Worm (Caenorhabditis elegans) whole organism, young adult: ENCODE data around the gene F28F9.2.

Experiments used
- B0035.1 ChIP-seq: sonication (generic microtip); optimal IDR thresholded peaks from 2 replicates; lab custom pipeline; 2016; ENCODE audit warnings: missing genetic modification characterization, mild to moderate bottlenecking, missing compliant biosample characterization, missing genotype, missing genetic modification reagents
- B0261.1 ChIP-seq: sonication (generic microtip); optimal IDR thresholded peaks from 2 replicates; lab custom pipeline; 2016; ENCODE audit warnings: mild to moderate bottlenecking, missing genetic modification characterization, moderate library complexity, missing compliant biosample characterization
- B0336.3 ChIP-seq: fragments of 200-800 bp; sonication (Bioruptor generic); IDR thresholded peaks from 2 replicates; pipeline ENCODE4 v1.3.6; 2022; ENCODE audit warnings: missing genetic modification characterization, missing compliant biosample characterization
- C17E4.6 ChIP-seq: fragments of 200-800 bp; sonication (Bioruptor generic); IDR thresholded peaks from 2 replicates; pipeline ENCODE4 v1.3.6; 2022; ENCODE audit warnings: missing genetic modification reagents, missing genetic modification characterization, missing compliant biosample characterization
- D2030.7 ChIP-seq: fragments of 200-800 bp; sonication (Bioruptor generic); IDR thresholded peaks from 2 replicates; pipeline ENCODE4 v1.3.6; 2022; ENCODE audit warnings: missing genetic modification reagents, missing genetic modification characterization, missing compliant biosample characterization
- F22D6.2 ChIP-seq: sonication (generic microtip); optimal IDR thresholded peaks from 2 replicates; lab custom pipeline; 2016; ENCODE audit warnings: mild to moderate bottlenecking, missing genetic modification characterization, missing compliant biosample characterization
- F23B12.7 ChIP-seq: sonication (generic microtip); optimal IDR thresholded peaks from 2 replicates; lab custom pipeline; 2017; ENCODE audit warnings: missing genetic modification characterization, mild to moderate bottlenecking, missing compliant biosample characterization, antibody characterized with exemption, moderate library complexity; ENCODE audit not compliant: insufficient read depth
- F37B4.10 ChIP-seq: fragments of 200-800 bp; sonication (Bioruptor generic); IDR thresholded peaks from 2 replicates; pipeline ENCODE4 v1.3.6; 2022; ENCODE audit warnings: missing genetic modification characterization, missing compliant biosample characterization
- F57C9.4 ChIP-seq: sonication (generic microtip); optimal IDR thresholded peaks from 2 replicates; lab custom pipeline; 2017; ENCODE audit warnings: mild to moderate bottlenecking, missing genetic modification characterization, missing compliant biosample characterization
- K11D2.4 ChIP-seq: fragments of 200-800 bp; sonication (Bioruptor generic); IDR thresholded peaks from 2 replicates; pipeline ENCODE4 v1.3.6; 2022; ENCODE audit warnings: missing genetic modification reagents, missing genetic modification characterization, missing compliant biosample characterization
- K12H6.12 ChIP-seq: fragments of 200-800 bp; sonication (Bioruptor generic); optimal IDR thresholded peaks from 2 replicates; lab custom pipeline; 2018; ENCODE audit warnings: mild to moderate bottlenecking, missing genetic modification characterization, missing compliant biosample characterization
- Y56A3A.18 ChIP-seq: fragments of 200-800 bp; sonication (Bioruptor generic); IDR thresholded peaks from 2 replicates; pipeline ENCODE4 v1.3.6; 2022; ENCODE audit warnings: missing genetic modification reagents, missing genetic modification characterization, missing compliant biosample characterization
- Y67H2A.10 ChIP-seq: fragments of 200-800 bp; sonication (Bioruptor generic); conservative IDR thresholded peaks from 2 replicates; pipeline ENCODE4 v1.3.6; 2022; ENCODE audit warnings: missing genetic modification reagents, missing genetic modification characterization, missing compliant biosample characterization
- Y79H2A.3 ChIP-seq: fragments of 200-800 bp; sonication (Bioruptor generic); conservative IDR thresholded peaks from 2 replicates; pipeline ENCODE4 v1.3.6; 2022; ENCODE audit warnings: missing genetic modification reagents, missing genetic modification characterization, missing compliant biosample characterization
- ZK185.1 ChIP-seq: sonication (generic microtip); optimal IDR thresholded peaks from 2 replicates; lab custom pipeline; 2016; ENCODE audit warnings: mild to moderate bottlenecking, missing genetic modification characterization, missing compliant biosample characterization; ENCODE audit not compliant: poor library complexity, severe bottlenecking
- aptf-2 ChIP-seq: fragments of 200-800 bp; sonication (Bioruptor generic); conservative IDR thresholded peaks from 2 replicates; pipeline ENCODE4 v1.3.6; 2022; ENCODE audit warnings: missing genetic modification reagents, missing genetic modification characterization, missing compliant biosample characterization
- aptf-3 ChIP-seq: fragments of 200-800 bp; sonication (Bioruptor generic); IDR thresholded peaks from 2 replicates; pipeline ENCODE4 v1.3.6; 2022; ENCODE audit warnings: missing genetic modification characterization, missing compliant biosample characterization
- athp-1 ChIP-seq: sonication (generic microtip); optimal IDR thresholded peaks from 2 replicates; lab custom pipeline; 2017; ENCODE audit warnings: mild to moderate bottlenecking, missing genetic modification characterization, missing compliant biosample characterization
- attf-3 ChIP-seq: fragments of 200-800 bp; sonication (Bioruptor generic); conservative IDR thresholded peaks from 2 replicates; pipeline ENCODE4 v1.3.6; 2022; ENCODE audit warnings: missing genetic modification reagents, missing genetic modification characterization, missing compliant biosample characterization
- ceh-100 ChIP-seq: fragments of 200-800 bp; sonication (Bioruptor generic); IDR thresholded peaks from 2 replicates; pipeline ENCODE4 v1.3.6; 2022; ENCODE audit warnings: missing genetic modification reagents, missing genetic modification characterization, missing compliant biosample characterization
- dpff-1 ChIP-seq: sonication (generic microtip); optimal IDR thresholded peaks from 2 replicates; lab custom pipeline; 2017; ENCODE audit warnings: mild to moderate bottlenecking, missing genetic modification characterization, missing compliant biosample characterization
- dpl-1 ChIP-seq: fragments of 150-350 bp; optimal IDR thresholded peaks from 2 replicates; lab custom pipeline; 2014; ENCODE audit warnings: missing biosample characterization, missing genetic modification reagents, missing genetic modification characterization
- efl-1 ChIP-seq: fragments of 150-350 bp; optimal IDR thresholded peaks from 2 replicates; lab custom pipeline; 2014; ENCODE audit warnings: missing biosample characterization, missing genetic modification reagents, missing genetic modification characterization
- egl-18 ChIP-seq: fragments of 200-800 bp; sonication (Bioruptor generic); IDR thresholded peaks from 2 replicates; pipeline ENCODE4 v1.3.6; 2022; ENCODE audit warnings: missing genetic modification reagents, missing genetic modification characterization, missing compliant biosample characterization
- ets-4 ChIP-seq: fragments of 200-800 bp; sonication (Bioruptor generic); optimal IDR thresholded peaks from 2 replicates; lab custom pipeline; 2018; ENCODE audit warnings: mild to moderate bottlenecking, missing genetic modification characterization, missing compliant biosample characterization
- hsf-1 ChIP-seq: fragments of 200-800 bp; sonication (Bioruptor generic); IDR thresholded peaks from 2 replicates; pipeline ENCODE4 v1.3.6; 2022; ENCODE audit warnings: missing genetic modification reagents, missing genetic modification characterization, missing compliant biosample characterization
- madf-10 ChIP-seq: sonication (generic microtip); optimal IDR thresholded peaks from 2 replicates; lab custom pipeline; 2016; ENCODE audit warnings: mild to moderate bottlenecking, missing genetic modification characterization, missing compliant biosample characterization
- mcd-1 ChIP-seq: fragments of 200-800 bp; sonication (Bioruptor generic); IDR thresholded peaks from 2 replicates; pipeline ENCODE4 v1.3.6; 2022; ENCODE audit warnings: missing genetic modification reagents, missing genetic modification characterization, missing compliant biosample characterization
- mes-4 ChIP-seq: sonication (generic microtip); optimal IDR thresholded peaks from 2 replicates; lab custom pipeline; 2016; ENCODE audit warnings: missing genotype, missing genetic modification characterization, missing compliant biosample characterization
- nfya-1 ChIP-seq: sonication (generic microtip); optimal IDR thresholded peaks from 2 replicates; lab custom pipeline; 2017; ENCODE audit warnings: antibody characterized with exemption, missing compliant biosample characterization, missing genetic modification characterization, borderline replicate concordance; ENCODE audit not compliant: insufficient read depth
- nfya-2 ChIP-seq: fragments of 200-800 bp; sonication (Bioruptor generic); IDR thresholded peaks from 2 replicates; pipeline ENCODE4 v1.3.6; 2022; ENCODE audit warnings: missing genetic modification reagents, missing genetic modification characterization, missing compliant biosample characterization
- sdz-38 ChIP-seq: sonication (generic microtip); optimal IDR thresholded peaks from 2 replicates; lab custom pipeline; 2016; ENCODE audit warnings: missing genotype, missing genetic modification characterization, missing compliant biosample characterization
- snpc-1.1 ChIP-seq: sonication (generic microtip); optimal IDR thresholded peaks from 2 replicates; lab custom pipeline; 2017; ENCODE audit warnings: missing genetic modification characterization, mild to moderate bottlenecking, missing compliant biosample characterization, antibody characterized with exemption, moderate library complexity, missing genotype, missing genetic modification reagents; ENCODE audit not compliant: insufficient read depth
- snpc-3.4 ChIP-seq: sonication (generic microtip); optimal IDR thresholded peaks from 2 replicates; lab custom pipeline; 2017; ENCODE audit warnings: missing genetic modification characterization, mild to moderate bottlenecking, missing compliant biosample characterization, antibody characterized with exemption, moderate library complexity, missing genotype, missing genetic modification reagents
- sptf-2 ChIP-seq: fragments of 200-800 bp; sonication (Bioruptor generic); optimal IDR thresholded peaks from 2 replicates; lab custom pipeline; 2018; ENCODE audit warnings: mild to moderate bottlenecking, missing genetic modification characterization, missing compliant biosample characterization
- tbp1 ChIP-seq: fragments of 200-800 bp; sonication (Bioruptor generic); optimal IDR thresholded peaks from 2 replicates; lab custom pipeline; 2018; ENCODE audit warnings: mild to moderate bottlenecking, missing genetic modification characterization, missing compliant biosample characterization
- tlf-1 ChIP-seq: fragments of 200-800 bp; sonication (Bioruptor generic); optimal IDR thresholded peaks from 2 replicates; lab custom pipeline; 2018; ENCODE audit warnings: mild to moderate bottlenecking, missing genetic modification characterization, missing compliant biosample characterization
- unc-62 ChIP-seq: fragments of 150-350 bp; optimal IDR thresholded peaks from 2 replicates; lab custom pipeline; 2014; ENCODE audit warnings: missing biosample characterization, missing genetic modification reagents, missing genetic modification characterization
- zfh-2 ChIP-seq: fragments of 200-800 bp; sonication (Bioruptor generic); conservative IDR thresholded peaks from 2 replicates; pipeline ENCODE4 v1.3.6; 2022; ENCODE audit warnings: missing genetic modification reagents, missing genetic modification characterization, missing compliant biosample characterization
- ztf-18 ChIP-seq: sonication (generic microtip); optimal IDR thresholded peaks from 2 replicates; lab custom pipeline; 2016; ENCODE audit warnings: missing genotype, mild to moderate bottlenecking, missing genetic modification characterization, missing compliant biosample characterization
- ztf-25 ChIP-seq: fragments of 200-800 bp; sonication (Bioruptor generic); IDR thresholded peaks from 2 replicates; pipeline ENCODE4 v1.3.6; 2022; ENCODE audit warnings: missing genetic modification reagents, missing genetic modification characterization, missing compliant biosample characterization
- ztf-6 ChIP-seq: fragments of 200-800 bp; sonication (Bioruptor generic); IDR thresholded peaks from 2 replicates; pipeline ENCODE4 v1.3.6; 2022; ENCODE audit warnings: missing genetic modification reagents, missing genetic modification characterization, missing compliant biosample characterization

Gene F28F9.2

ce11 chrIV:3855543-3855942 lies 16.0 kb downstream of the F28F9.2 start, which contains the start of gene zag-1:
Gene zag-1, plus strand, starts transcription at chrIV:3855843.
- no peak for TF ChIP-seq athp-1 (tag; lab: Kevin White, UChicago)
- TF ChIP-seq F37B4.10 (GFP tag; lab: Robert Waterston, UW): no peak
- no peak for TF ChIP-seq tbp1 (GFP tag; lab: Kevin White, UChicago)
- no peak for TF ChIP-seq zfh-2
- TF ChIP-seq B0261.1 (tag; lab: Kevin White, UChicago): no peak
- no peak for TF ChIP-seq hsf-1 (GFP tag; lab: Robert Waterston, UW)
- no peak for TF ChIP-seq B0336.3 (GFP tag; lab: Robert Waterston, UW)
- TF ChIP-seq ztf-6 (GFP tag; lab: Robert Waterston, UW): no peak
- no peak for TF ChIP-seq sptf-2 (GFP tag; lab: Kevin White, UChicago)
- TF ChIP-seq K12H6.12 (tag; lab: Kevin White, UChicago): no peak
- TF ChIP-seq ets-4: no peak
- TF ChIP-seq D2030.7 (GFP tag; lab: Robert Waterston, UW): no peak
- TF ChIP-seq dpl-1: no peak
- no peak for TF ChIP-seq F23B12.7 (tag; lab: Kevin White, UChicago)
- no peak for TF ChIP-seq sdz-38
- no peak for TF ChIP-seq aptf-2 (GFP tag; lab: Robert Waterston, UW)
- TF ChIP-seq mes-4: no peak
- TF ChIP-seq ztf-25 (GFP tag; lab: Robert Waterston, UW): no peak
- no peak for TF ChIP-seq ceh-100 (GFP tag; lab: Robert Waterston, UW)

ce11 chrIV:3856190-3856589 lies 16.7 kb downstream of the F28F9.2 start:
- TF ChIP-seq zfh-2: 0 out of 2 replicates have a peak, but pooled peaks have one; percentile 22
- TF ChIP-seq tlf-1 (GFP tag; lab: Kevin White, UChicago): no peak
- TF ChIP-seq, all 124 proteins: peak for 1

ce11 chrIV:3857999-3858552 lies 18.6 kb downstream of the F28F9.2 start:
- no peak for TF ChIP-seq sdz-38
- no peak for TF ChIP-seq ZK185.1 (tag; lab: Kevin White, UChicago)
- TF ChIP-seq aptf-3 (GFP tag; lab: Robert Waterston, UW): no peak
- no peak for TF ChIP-seq F57C9.4 (tag; lab: Kevin White, UChicago)
- no peak for TF ChIP-seq nfya-2 (GFP tag; lab: Robert Waterston, UW)
- no peak for TF ChIP-seq unc-62 (GFP tag; lab: Kevin White, UChicago)

- no peak for TF ChIP-seq F57C9.4 (tag; lab: Kevin White, UChicago)
- 0 out of 2 replicates have a peak, but pooled peaks have one; percentile 5 for TF ChIP-seq mcd-1
- TF ChIP-seq zfh-2: peak; percentile 61
- TF ChIP-seq egl-18 (GFP tag; lab: Robert Waterston, UW): no peak
- TF ChIP-seq snpc-1.1 (tag; lab: Kevin White, UChicago): no peak
- no peak for TF ChIP-seq Y67H2A.10
- TF ChIP-seq nfya-1 (tag; lab: Kevin White, UChicago): no peak
Observed at ce11 chrIV:3859552-3859951, 20.0 kb downstream of the F28F9.2 start.

ce11 chrIV:3860419-3860818 lies 20.9 kb downstream of the F28F9.2 start:
- TF ChIP-seq F22D6.2 (tag; lab: Kevin White, UChicago) (no peak), Y56A3A.18 (GFP tag; lab: Robert Waterston, UW) (no peak), B0336.3 (GFP tag; lab: Robert Waterston, UW) (no peak), madf-10 (tag; lab: Kevin White, UChicago) (no peak), ztf-18 (tag; lab: Kevin White, UChicago) (no peak), efl-1 (GFP tag; lab: Kevin White, UChicago) (no peak), dpff-1 (no peak), F23B12.7 (tag; lab: Kevin White, UChicago) (no peak), Y79H2A.3 (GFP tag; lab: Robert Waterston, UW) (no peak), aptf-3 (GFP tag; lab: Robert Waterston, UW) (no peak), C17E4.6 (GFP tag; lab: Robert Waterston, UW) (no peak), snpc-3.4 (tag; lab: Kevin White, UChicago) (no peak), tlf-1 (GFP tag; lab: Kevin White, UChicago) (no peak), B0035.1 (tag; lab: Kevin White, UChicago) (no peak), attf-3 (GFP tag; lab: Robert Waterston, UW) (no peak), K11D2.4 (GFP tag; lab: Robert Waterston, UW) (no peak)
